Worm (Caenorhabditis elegans) whole organism, early embryonic: ENCODE data around the gene swt-7.

ENCODE experiments used
- ama-1 ChIP-seq: fragments of 150-350 bp; optimal IDR thresholded peaks from 2 replicates; lab custom pipeline; 2014
- ceh-13 ChIP-seq: fragments of 200-800 bp; sonication (Bioruptor generic); optimal IDR thresholded peaks from 2 replicates; lab custom pipeline; 2018; ENCODE audit warnings: mild to moderate bottlenecking, missing genetic modification characterization, missing compliant biosample characterization
- ceh-36 ChIP-seq: sonication (generic microtip); optimal IDR thresholded peaks from 2 replicates; lab custom pipeline; 2016; ENCODE audit warnings: missing genetic modification characterization, inconsistent platforms, missing compliant biosample characterization
- ets-7 ChIP-seq: sonication (generic microtip); optimal IDR thresholded peaks from 2 replicates; lab custom pipeline; 2016; ENCODE audit warnings: missing genotype, missing genetic modification characterization, missing compliant biosample characterization
- tbx-37 ChIP-seq: fragments of 200-800 bp; sonication (Bioruptor generic); conservative IDR thresholded peaks from 2 replicates; pipeline ENCODE4 v1.3.6; 2022; ENCODE audit warnings: missing genetic modification reagents, missing genetic modification characterization, missing compliant biosample characterization
- tra-4 ChIP-seq: sonication (generic microtip); optimal IDR thresholded peaks from 2 replicates; lab custom pipeline; 2017; ENCODE audit warnings: missing genetic modification characterization, missing compliant biosample characterization

DNA sequence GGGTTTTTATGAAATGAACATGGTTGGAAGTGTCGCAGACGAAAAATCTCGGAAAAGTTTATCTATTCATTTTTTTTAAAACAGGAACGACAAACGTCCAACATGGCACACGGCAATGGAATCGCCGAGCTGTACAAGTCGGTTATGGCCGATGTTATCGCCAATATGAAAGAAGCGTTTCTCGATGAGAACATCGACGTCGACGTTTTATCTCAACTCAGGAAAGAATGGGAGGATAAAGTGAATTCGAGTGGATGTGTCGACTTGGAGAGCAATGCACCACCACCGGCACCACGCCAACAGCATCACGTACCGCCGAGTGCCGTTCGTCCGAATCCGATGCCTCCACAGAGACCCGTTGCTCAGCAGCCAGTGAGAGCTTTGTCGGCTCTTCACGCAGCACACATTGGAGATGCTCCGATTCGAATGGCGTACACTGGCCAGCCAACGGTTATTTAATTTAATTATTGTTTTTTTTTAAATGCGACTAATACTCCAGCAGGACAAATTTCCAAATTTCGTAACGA is 19.5 kb upstream of the swt-7 start:
- TF ChIP-seq ceh-13 (GFP tag; lab: Kevin White, UChicago): no peak
- TF ChIP-seq ama-1 (lab: Kevin White, UChicago): no peak
- no peak for TF ChIP-seq ceh-36 (tag; lab: Kevin White, UChicago)
- no peak for TF ChIP-seq tra-4 (tag; lab: Kevin White, UChicago)
- no peak for TF ChIP-seq tbx-37 (GFP tag; lab: Robert Waterston, UW)
- no peak for TF ChIP-seq ets-7 (tag; lab: Kevin White, UChicago)
